Fruit fly (Drosophila melanogaster) whole organism, embryonic: ENCODE results near the gene Prm.
A peak's percentile ranks its signal among the peaks of the same experiment; 100 is the strongest.

Experiments used
- Atf3 ChIP-seq: fragments of 200-800 bp; sonication (Bioruptor generic); optimal IDR thresholded peaks from 3 replicates; lab custom pipeline; 2016; ENCODE audit warnings: missing biosample characterization, missing genetic modification characterization
- CG10959 ChIP-seq: fragments of 200-800 bp; sonication (Bioruptor generic); IDR thresholded peaks from 2 replicates; pipeline ENCODE4 v1.3.6; 2022; ENCODE audit warnings: missing biosample characterization, missing genetic modification characterization
- CG11247 ChIP-seq: fragments of 200-800 bp; sonication (Bioruptor generic); IDR thresholded peaks from 2 replicates; pipeline ENCODE4 v1.3.6; 2022; ENCODE audit warnings: missing biosample characterization, missing genetic modification characterization
- CG11504 ChIP-seq: fragments of 200-800 bp; sonication (Bioruptor generic); optimal IDR thresholded peaks from 3 replicates; lab custom pipeline; 2019; ENCODE audit warnings: missing biosample characterization, mild to moderate bottlenecking, missing genetic modification characterization, moderate library complexity
- CG12071 ChIP-seq: fragments of 200-800 bp; sonication (Bioruptor generic); optimal IDR thresholded peaks from 3 replicates; lab custom pipeline; 2018; ENCODE audit warnings: missing biosample characterization, mild to moderate bottlenecking, missing genetic modification characterization
- CG12104 ChIP-seq: fragments of 200-800 bp; sonication (Bioruptor generic); optimal IDR thresholded peaks from 3 replicates; lab custom pipeline; 2016; ENCODE audit warnings: missing biosample characterization, missing genetic modification characterization
- CG15514 ChIP-seq: fragments of 200-800 bp; sonication (Bioruptor generic); optimal IDR thresholded peaks from 3 replicates; lab custom pipeline; 2017; ENCODE audit warnings: missing biosample characterization, missing genetic modification characterization, mild to moderate bottlenecking, moderate library complexity, missing genetic modification reagents
- CG16779 ChIP-seq: fragments of 200-800 bp; sonication (Bioruptor generic); IDR thresholded peaks from 2 replicates; pipeline ENCODE4 v1.3.6; 2022; ENCODE audit warnings: missing biosample characterization, missing genetic modification characterization
- CG17328 ChIP-seq: fragments of 200-800 bp; sonication (Bioruptor generic); IDR thresholded peaks from 2 replicates; pipeline ENCODE4 v1.3.6; 2022; ENCODE audit warnings: missing biosample characterization, missing genetic modification characterization
- CG17359 ChIP-seq: fragments of 200-800 bp; sonication (Bioruptor generic); optimal IDR thresholded peaks from 3 replicates; lab custom pipeline; 2018; ENCODE audit warnings: missing biosample characterization, mild to moderate bottlenecking, missing genetic modification characterization, moderate library complexity
- CG17385 ChIP-seq: fragments of 200-800 bp; sonication (Bioruptor generic); optimal IDR thresholded peaks from 3 replicates; lab custom pipeline; 2018; ENCODE audit warnings: missing biosample characterization, mild to moderate bottlenecking, missing genetic modification characterization
- CG17912 ChIP-seq: fragments of 200-800 bp; sonication (Bioruptor generic); optimal IDR thresholded peaks from 2 replicates; lab custom pipeline; 2018; ENCODE audit warnings: missing biosample characterization, mild to moderate bottlenecking, missing genetic modification characterization
- CG2120 ChIP-seq: fragments of 200-800 bp; sonication (Bioruptor generic); optimal IDR thresholded peaks from 3 replicates; lab custom pipeline; 2016; ENCODE audit warnings: missing biosample characterization, missing genetic modification characterization
- CG31224 ChIP-seq: fragments of 200-800 bp; sonication (Bioruptor generic); IDR thresholded peaks from 2 replicates; pipeline ENCODE4 v1.3.6; 2022; ENCODE audit warnings: missing biosample characterization, missing genetic modification characterization
- CG3281 ChIP-seq: fragments of 200-800 bp; sonication (Bioruptor generic); optimal IDR thresholded peaks from 3 replicates; lab custom pipeline; 2017; ENCODE audit warnings: missing biosample characterization, mild to moderate bottlenecking, missing genetic modification characterization
- CG34224 ChIP-seq: fragments of 200-800 bp; sonication (Bioruptor generic); IDR thresholded peaks from 3 replicates; pipeline ENCODE4 v1.3.6; 2022; ENCODE audit warnings: missing biosample characterization, missing genetic modification characterization; ENCODE audit not compliant: partially characterized antibody
- CG42726 ChIP-seq: fragments of 200-800 bp; sonication (Bioruptor generic); IDR thresholded peaks from 2 replicates; pipeline ENCODE4 v1.3.6; 2022; ENCODE audit warnings: missing biosample characterization, missing genetic modification characterization; ENCODE audit not compliant: partially characterized antibody
- CG8089 ChIP-seq: fragments of 200-800 bp; sonication (Bioruptor generic); optimal IDR thresholded peaks from 3 replicates; lab custom pipeline; 2016; ENCODE audit warnings: missing biosample characterization, missing genetic modification characterization
- CG9797 ChIP-seq: fragments of 200-800 bp; sonication (Bioruptor generic); optimal IDR thresholded peaks from 3 replicates; lab custom pipeline; 2018; ENCODE audit warnings: missing biosample characterization, mild to moderate bottlenecking, missing genetic modification characterization
- CG9817 ChIP-seq: fragments of 200-800 bp; sonication (Bioruptor generic); optimal IDR thresholded peaks from 2 replicates; lab custom pipeline; 2018; ENCODE audit warnings: missing biosample characterization, mild to moderate bottlenecking, missing genetic modification characterization, moderate library complexity
- Chrac-16 ChIP-seq: fragments of 200-800 bp; sonication (Bioruptor generic); optimal IDR thresholded peaks from 3 replicates; lab custom pipeline; 2016; ENCODE audit warnings: missing biosample characterization, missing genetic modification characterization
- CoRest ChIP-seq: fragments of 200-800 bp; sonication (Bioruptor generic); optimal IDR thresholded peaks from 3 replicates; lab custom pipeline; 2018; ENCODE audit warnings: missing biosample characterization, mild to moderate bottlenecking, missing genetic modification characterization, moderate library complexity
- Dad ChIP-seq: fragments of 200-800 bp; sonication (Bioruptor generic); optimal IDR thresholded peaks from 3 replicates; lab custom pipeline; 2016; ENCODE audit warnings: missing biosample characterization, missing genetic modification characterization
- Eip74EF ChIP-seq, 2 experiments: fragments of 200-800 bp in 1 of 2; fragments of >200 bp in 1 of 2; sonication (Bioruptor generic) in 1 of 2; optimal IDR thresholded peaks; 2 replicates each; lab custom pipeline; 2017 to 2019; ENCODE audit warnings: missing biosample characterization in 2 of 2, missing genetic modification characterization in 2 of 2, mild to moderate bottlenecking in 1 of 2, moderate library complexity in 1 of 2
- GATAe ChIP-seq: fragments of 200-800 bp; sonication (Bioruptor generic); conservative IDR thresholded peaks from 2 replicates; pipeline ENCODE4 v1.3.6; 2022; ENCODE audit warnings: missing biosample characterization, missing genetic modification characterization
- HHEX ChIP-seq: fragments of 200-800 bp; sonication (Bioruptor generic); optimal IDR thresholded peaks from 3 replicates; lab custom pipeline; 2017; ENCODE audit warnings: missing biosample characterization, mild to moderate bottlenecking, missing genetic modification characterization, missing genetic modification reagents
- Hr78 ChIP-seq, 2 experiments: fragments of 200-800 bp in 1 of 2; fragments of >200 bp in 1 of 2; sonication (Bioruptor generic) in 1 of 2; optimal IDR thresholded peaks; 2 replicates each; lab custom pipeline; 2017 to 2019; ENCODE audit warnings: missing biosample characterization in 2 of 2, missing genetic modification characterization in 2 of 2, mild to moderate bottlenecking in 1 of 2, moderate library complexity in 1 of 2
- Lhr ChIP-seq: fragments of 200-800 bp; sonication (Bioruptor generic); optimal IDR thresholded peaks from 3 replicates; lab custom pipeline; 2017; ENCODE audit warnings: mild to moderate bottlenecking, missing biosample characterization, missing genetic modification reagents, missing genetic modification characterization
- Myb ChIP-seq: fragments of 200-800 bp; sonication (Bioruptor generic); optimal IDR thresholded peaks from 2 replicates; lab custom pipeline; 2016; ENCODE audit warnings: missing biosample characterization, missing genetic modification characterization
- Side ChIP-seq: fragments of 200-800 bp; sonication (Bioruptor generic); optimal IDR thresholded peaks from 2 replicates; lab custom pipeline; 2016; ENCODE audit warnings: missing biosample characterization, missing genetic modification characterization
- Tbp ChIP-seq: fragments of >200 bp; optimal IDR thresholded peaks from 2 replicates; lab custom pipeline; 2018; ENCODE audit warnings: missing biosample characterization, missing genetic modification characterization
- ash1 ChIP-seq: fragments of 200-800 bp; sonication (Bioruptor generic); optimal IDR thresholded peaks from 2 replicates; lab custom pipeline; 2018; ENCODE audit warnings: missing biosample characterization, mild to moderate bottlenecking, missing genetic modification characterization
- caup ChIP-seq: fragments of 200-800 bp; sonication (Bioruptor generic); optimal IDR thresholded peaks from 3 replicates; lab custom pipeline; 2017; ENCODE audit warnings: missing biosample characterization, mild to moderate bottlenecking, missing genetic modification characterization, moderate library complexity; ENCODE audit not compliant: severe bottlenecking
- dmrt99B ChIP-seq: fragments of 200-800 bp; sonication (Bioruptor generic); optimal IDR thresholded peaks from 2 replicates; lab custom pipeline; 2018; ENCODE audit warnings: missing biosample characterization, mild to moderate bottlenecking, missing genetic modification characterization, moderate library complexity
- ems ChIP-seq: fragments of 200-800 bp; sonication (Bioruptor generic); optimal IDR thresholded peaks from 3 replicates; lab custom pipeline; 2016; ENCODE audit warnings: missing biosample characterization, missing genetic modification characterization
- fd3F ChIP-seq: fragments of 200-800 bp; sonication (Bioruptor generic); optimal IDR thresholded peaks from 2 replicates; lab custom pipeline; 2018; ENCODE audit warnings: missing biosample characterization, mild to moderate bottlenecking, missing genetic modification characterization, moderate library complexity
- ftz-f1 ChIP-seq: fragments of 200-800 bp; sonication (Bioruptor generic); optimal IDR thresholded peaks from 2 replicates; lab custom pipeline; 2016; ENCODE audit warnings: missing biosample characterization, missing genetic modification characterization
- gcm ChIP-seq: fragments of 200-800 bp; sonication (Bioruptor generic); optimal IDR thresholded peaks from 2 replicates; lab custom pipeline; 2019; ENCODE audit warnings: missing biosample characterization, mild to moderate bottlenecking, missing genetic modification characterization, moderate library complexity
- ham ChIP-seq: fragments of 200-800 bp; sonication (Bioruptor generic); IDR thresholded peaks from 2 replicates; pipeline ENCODE4 v1.3.6; 2022; ENCODE audit warnings: missing biosample characterization, missing genetic modification characterization
- ind ChIP-seq: fragments of 200-800 bp; sonication (Bioruptor generic); optimal IDR thresholded peaks from 3 replicates; lab custom pipeline; 2016; ENCODE audit warnings: missing biosample characterization, missing genetic modification characterization
- kni ChIP-seq: fragments of 200-800 bp; sonication (Bioruptor generic); optimal IDR thresholded peaks from 3 replicates; lab custom pipeline; 2017; ENCODE audit warnings: mild to moderate bottlenecking, missing biosample characterization, missing genetic modification reagents, missing genetic modification characterization
- luna ChIP-seq: fragments of 200-800 bp; sonication (Bioruptor generic); optimal IDR thresholded peaks from 2 replicates; lab custom pipeline; 2016; ENCODE audit warnings: missing biosample characterization, missing genetic modification characterization
- otp ChIP-seq: fragments of 200-800 bp; sonication (Bioruptor generic); IDR thresholded peaks from 3 replicates; pipeline ENCODE4, ENCODE4 v1.3.6; 2022; ENCODE audit warnings: missing biosample characterization, missing genetic modification characterization
- pita ChIP-seq: fragments of 200-800 bp; sonication (Bioruptor generic); optimal IDR thresholded peaks from 2 replicates; lab custom pipeline; 2017; ENCODE audit warnings: missing biosample characterization, mild to moderate bottlenecking, missing genetic modification characterization
- pnt ChIP-seq: fragments of 200-800 bp; sonication (Bioruptor generic); optimal IDR thresholded peaks from 3 replicates; lab custom pipeline; 2016; ENCODE audit warnings: missing biosample characterization, missing genetic modification characterization
- pros ChIP-seq: fragments of 200-800 bp; sonication (Bioruptor generic); optimal IDR thresholded peaks from 3 replicates; lab custom pipeline; 2019; ENCODE audit warnings: missing biosample characterization, mild to moderate bottlenecking, missing genetic modification characterization, moderate library complexity
- psq ChIP-seq: fragments of 200-800 bp; sonication (Bioruptor generic); optimal IDR thresholded peaks from 2 replicates; lab custom pipeline; 2017; ENCODE audit warnings: missing biosample characterization, missing genetic modification characterization
- so ChIP-seq: fragments of 200-800 bp; sonication (Bioruptor generic); IDR thresholded peaks from 3 replicates; pipeline ENCODE4 v1.3.6; 2022; ENCODE audit warnings: missing biosample characterization, missing genetic modification characterization
- sug ChIP-seq: fragments of 200-800 bp; optimal IDR thresholded peaks from 2 replicates; lab custom pipeline; 2019; ENCODE audit warnings: missing biosample characterization, mild to moderate bottlenecking, missing genetic modification characterization, moderate library complexity
- twi ChIP-seq: fragments of 200-800 bp; optimal IDR thresholded peaks from 2 replicates; lab custom pipeline; 2019; ENCODE audit warnings: missing biosample characterization, mild to moderate bottlenecking, missing genetic modification characterization, moderate library complexity
- z ChIP-seq: fragments of 200-800 bp; sonication (Bioruptor generic); IDR thresholded peaks from 3 replicates; pipeline ENCODE4 v1.3.6; 2022; ENCODE audit warnings: missing biosample characterization, missing genetic modification characterization

Prm gene

dm6 chr3L:8718602-8719001, 26.5 kb downstream of the Prm start (continued):
- TF ChIP-seq gcm (GFP tag; lab: Kevin White, UChicago) (no peak), CG8089 (GFP tag; lab: Kevin White, UChicago) (no peak), CG34224 (GFP tag; lab: Robert Waterston, UW) (peak; percentile 78), HHEX (no peak), ash1 (GFP tag; lab: Kevin White, UChicago) (no peak), CG9817 (tag; lab: Kevin White, UChicago) (no peak), pita (GFP tag; lab: Kevin White, UChicago) (no peak), sug (peak; percentile 46), CG42726 (GFP tag; lab: Robert Waterston, UW) (peak; percentile 73; the same call in 1 of the 2 replicates), z (GFP tag; lab: Robert Waterston, UW) (no peak), ftz-f1 (GFP tag; lab: Kevin White, UChicago) (no peak), CG16779 (GFP tag; lab: Robert Waterston, UW) (no peak), CoRest (tag; lab: Kevin White, UChicago) (peak; percentile 8), ems (no peak), CG11504 (tag; lab: Kevin White, UChicago) (peak; percentile 52), CG17359 (tag; lab: Kevin White, UChicago) (peak; percentile 19), caup (no peak), Eip74EF (GFP tag; optimal IDR thresholded peaks at IDR 0.05; lab: Kevin White, UChicago) (no peak), CG3281 (no peak), CG17328 (no peak), CG12104 (no peak), CG9797 (GFP tag; lab: Kevin White, UChicago) (no peak), pnt (GFP tag; lab: Kevin White, UChicago) (no peak), CG12071 (GFP tag; lab: Kevin White, UChicago) (no peak), Dad (GFP tag; lab: Kevin White, UChicago) (no peak), Side (GFP tag; lab: Kevin White, UChicago) (no peak), CG10959 (GFP tag; lab: Robert Waterston, UW) (no peak), twi (no peak), ind (GFP tag; lab: Kevin White, UChicago) (no peak), dmrt99B (peak; percentile 27), Hr78 (GFP tag; optimal IDR thresholded peaks at IDR 0.05; lab: Kevin White, UChicago) (no peak), Atf3 (GFP tag; lab: Kevin White, UChicago) (no peak), CG2120 (peak; percentile 18), Myb (GFP tag; lab: Kevin White, UChicago) (peak; percentile 30), CG17912 (GFP tag; lab: Kevin White, UChicago) (no peak), pros (GFP tag; lab: Kevin White, UChicago) (no peak), so (no peak), ham (GFP tag; lab: Robert Waterston, UW) (no peak), GATAe (GFP tag; lab: Robert Waterston, UW) (no peak), CG17385 (GFP tag; lab: Kevin White, UChicago) (no peak), CG15514 (GFP tag; lab: Kevin White, UChicago) (peak; percentile 92), psq (GFP tag; lab: Kevin White, UChicago) (no peak), fd3F (GFP tag; lab: Kevin White, UChicago) (no peak), CG31224 (GFP tag; lab: Robert Waterston, UW) (no peak), CG11247 (no peak), kni (no peak), Lhr (GFP tag; lab: Kevin White, UChicago) (peak; percentile 29), Chrac-16 (GFP tag; lab: Kevin White, UChicago) (no peak), Tbp (GFP tag; lab: Kevin White, UChicago) (no peak), luna (GFP tag; lab: Kevin White, UChicago) (no peak), otp (GFP tag; lab: Robert Waterston, UW) (no peak)
